Worm (Caenorhabditis elegans) whole organism, L2 larva: ENCODE data around the gene C10A4.13.
"Not testable (repeated sequence)": the region's sequence is repeated elsewhere in the genome, so short reads cannot be mapped to it uniquely, and the experiment has no call there.

Source experiments
- R02D3.7 ChIP-seq: fragments of 150-350 bp; optimal IDR thresholded peaks from 2 replicates; lab custom pipeline; 2014; ENCODE audit warnings: missing biosample characterization, missing genetic modification characterization
- Y55F3AM.14 ChIP-seq: fragments of 200-800 bp; sonication (Bioruptor generic); optimal IDR thresholded peaks from 2 replicates; lab custom pipeline; 2018; ENCODE audit warnings: mild to moderate bottlenecking, missing genetic modification characterization, missing compliant biosample characterization
- ZK546.5 ChIP-seq: sonication (generic microtip); optimal IDR thresholded peaks from 2 replicates; lab custom pipeline; 2017; ENCODE audit warnings: missing biosample characterization, missing genetic modification characterization
- alr-1 ChIP-seq: fragments of 150-350 bp; optimal IDR thresholded peaks from 2 replicates; lab custom pipeline; 2014; ENCODE audit warnings: missing biosample characterization, missing genetic modification characterization
- aly-2 ChIP-seq: fragments of 150-350 bp; optimal IDR thresholded peaks from 2 replicates; lab custom pipeline; 2014; ENCODE audit warnings: missing biosample characterization, missing genetic modification characterization
- blmp-1 ChIP-seq: sonication (generic microtip); optimal IDR thresholded peaks from 2 replicates; lab custom pipeline; 2017; ENCODE audit warnings: missing genetic modification characterization, mild to moderate bottlenecking, missing compliant biosample characterization, antibody characterized with exemption, moderate library complexity; ENCODE audit not compliant: insufficient read depth
- ceh-82 ChIP-seq: fragments of 150-350 bp; optimal IDR thresholded peaks from 2 replicates; lab custom pipeline; 2014; ENCODE audit warnings: missing biosample characterization, missing genetic modification characterization
- crh-2 ChIP-seq: sonication (generic microtip); optimal IDR thresholded peaks from 2 replicates; lab custom pipeline; 2017; ENCODE audit warnings: missing biosample characterization, missing genetic modification characterization
- dmd-4 ChIP-seq: sonication (generic microtip); optimal IDR thresholded peaks from 2 replicates; lab custom pipeline; 2017; ENCODE audit warnings: missing biosample characterization, missing genetic modification characterization
- egl-27 ChIP-seq: sonication (generic microtip); optimal IDR thresholded peaks from 3 replicates; lab custom pipeline; 2017; ENCODE audit warnings: missing biosample characterization, missing genetic modification reagents, missing genetic modification characterization
- gmeb-1 ChIP-seq: fragments of 150-350 bp; optimal IDR thresholded peaks from 2 replicates; lab custom pipeline; 2014; ENCODE audit warnings: missing biosample characterization, missing genetic modification characterization
- lin-11 ChIP-seq: fragments of 150-350 bp; sonication (generic microtip); optimal IDR thresholded peaks from 2 replicates; lab custom pipeline; 2014; ENCODE audit warnings: missing biosample characterization, missing genetic modification characterization, inconsistent platforms, mixed read lengths
- lin-13 ChIP-seq: fragments of 150-350 bp; optimal IDR thresholded peaks from 2 replicates; lab custom pipeline; 2014; ENCODE audit warnings: missing biosample characterization, missing genetic modification reagents, missing genetic modification characterization
- lin-39 ChIP-seq: fragments of 150-350 bp; optimal IDR thresholded peaks from 2 replicates; lab custom pipeline; 2014; ENCODE audit warnings: missing biosample characterization, missing genetic modification reagents, missing genetic modification characterization
- lsy-2 ChIP-seq, 2 experiments: fragments of 150-350 bp in 1 of 2; sonication (generic microtip) in 1 of 2; optimal IDR thresholded peaks; 2 replicates each; lab custom pipeline; 2014 to 2017; ENCODE audit warnings: missing biosample characterization in 2 of 2, missing genetic modification characterization in 2 of 2
- mab-5 ChIP-seq: fragments of 150-350 bp; optimal IDR thresholded peaks from 2 replicates; lab custom pipeline; 2014; ENCODE audit warnings: missing biosample characterization, missing genetic modification characterization
- mdl-1 ChIP-seq, 2 experiments: fragments of 150-350 bp in 1 of 2; sonication (generic microtip) in 1 of 2; optimal IDR thresholded peaks; 2 replicates each; lab custom pipeline; 2017; ENCODE audit warnings: missing biosample characterization in 2 of 2, missing genetic modification characterization in 2 of 2
- nhr-129 ChIP-seq: fragments of 150-350 bp; optimal IDR thresholded peaks from 2 replicates; lab custom pipeline; 2014; ENCODE audit warnings: missing biosample characterization, missing genetic modification characterization
- nhr-23 ChIP-seq: fragments of 150-350 bp; optimal IDR thresholded peaks from 2 replicates; lab custom pipeline; 2014; ENCODE audit warnings: missing biosample characterization, missing genetic modification reagents, missing genetic modification characterization
- nhr-237 ChIP-seq: fragments of 150-350 bp; optimal IDR thresholded peaks from 2 replicates; lab custom pipeline; 2014; ENCODE audit warnings: missing biosample characterization, missing genetic modification characterization
- nhr-25 ChIP-seq: fragments of 150-350 bp; sonication (generic microtip); optimal IDR thresholded peaks from 3 replicates; lab custom pipeline; 2014; ENCODE audit warnings: missing biosample characterization, missing genetic modification characterization
- peb-1 ChIP-seq: fragments of 150-350 bp; optimal IDR thresholded peaks from 2 replicates; lab custom pipeline; 2014; ENCODE audit warnings: missing biosample characterization, missing genetic modification characterization
- sma-3 ChIP-seq: sonication (generic microtip); optimal IDR thresholded peaks from 2 replicates; lab custom pipeline; 2016; ENCODE audit warnings: missing genetic modification reagents, missing genetic modification characterization, missing compliant biosample characterization
- sma-9 ChIP-seq, 2 experiments: fragments of 150-350 bp in 1 of 2; sonication (generic microtip) in 1 of 2; optimal IDR thresholded peaks; 2 replicates each; lab custom pipeline; 2014 to 2016; ENCODE audit warnings: missing genetic modification characterization in 2 of 2, mild to moderate bottlenecking in 1 of 2, missing biosample characterization in 1 of 2, missing compliant biosample characterization in 1 of 2, missing genetic modification reagents in 1 of 2, moderate library complexity in 1 of 2
- unc-55 ChIP-seq: fragments of 150-350 bp; sonication (generic microtip); optimal IDR thresholded peaks from 3 replicates; lab custom pipeline; 2014; ENCODE audit warnings: missing biosample characterization, missing genetic modification reagents, missing genetic modification characterization
- unc-62 ChIP-seq: fragments of 150-350 bp; optimal IDR thresholded peaks from 2 replicates; lab custom pipeline; 2014; ENCODE audit warnings: missing biosample characterization, missing genetic modification reagents, missing genetic modification characterization
- zag-1 ChIP-seq: fragments of 150-350 bp; optimal IDR thresholded peaks from 2 replicates; lab custom pipeline; 2014; ENCODE audit warnings: missing biosample characterization, missing genetic modification characterization
- ztf-11 ChIP-seq: sonication (generic microtip); optimal IDR thresholded peaks from 2 replicates; lab custom pipeline; 2017; ENCODE audit warnings: missing biosample characterization, missing genetic modification characterization

Gene C10A4.13

ce11 chrX:7376941-7377340, 20.9 kb downstream of the C10A4.13 start, which contains the start of gene npr-8:
Gene npr-8, plus strand, starts transcription at chrX:7377302.
- TF ChIP-seq gmeb-1 (tag; lab: Kevin White, UChicago) (no peak), lin-11 (tag; lab: Kevin White, UChicago) (no peak), ztf-11 (no peak), ZK546.5 (tag; lab: Kevin White, UChicago) (no peak), unc-55 (GFP tag; lab: Kevin White, UChicago) (no peak), peb-1 (no peak), mab-5 (tag; lab: Kevin White, UChicago) (no peak), egl-27 (tag; lab: Kevin White, UChicago) (no peak), ceh-82 (no peak), nhr-23 (tag; lab: Kevin White, UChicago) (no peak), Y55F3AM.14 (GFP tag; lab: Kevin White, UChicago) (no peak), aly-2 (no peak), zag-1 (tag; lab: Kevin White, UChicago) (no peak), nhr-129 (tag; lab: Kevin White, UChicago) (no peak), blmp-1 (tag; lab: Kevin White, UChicago) (no peak), sma-9 (GFP tag; optimal IDR thresholded peaks at IDR 0.05; lab: Kevin White, UChicago) (no peak), sma-9 (tag; optimal IDR thresholded peaks at IDR 0.05; lab: Kevin White, UChicago) (no peak), mdl-1 (tag; optimal IDR thresholded peaks at IDR 0.05; lab: Kevin White, UChicago) (no peak), crh-2 (tag; lab: Kevin White, UChicago) (no peak), unc-62 (GFP tag; lab: Kevin White, UChicago) (no peak), lin-13 (GFP tag; lab: Kevin White, UChicago) (no peak)

- TF ChIP-seq ZK546.5 (tag; lab: Kevin White, UChicago) (no peak), sma-3 (GFP tag; lab: Kevin White, UChicago) (no peak), alr-1 (tag; lab: Kevin White, UChicago) (no peak), aly-2 (no peak), lsy-2 (tag; optimal IDR thresholded peaks at IDR 0.05; lab: Kevin White, UChicago) (no peak), nhr-25 (tag; lab: Kevin White, UChicago) (no peak), unc-62 (GFP tag; lab: Kevin White, UChicago) (no peak), Y55F3AM.14 (GFP tag; lab: Kevin White, UChicago) (no peak), lin-39 (tag; lab: Kevin White, UChicago) (no peak)
These were observed 25.9 kb downstream of the C10A4.13 start for ce11 chrX:7371945-7372344.

- TF ChIP-seq nhr-237 (tag; lab: Kevin White, UChicago) (no peak), gmeb-1 (tag; lab: Kevin White, UChicago) (no peak), peb-1 (no peak), zag-1 (tag; lab: Kevin White, UChicago) (no peak), dmd-4 (tag; lab: Kevin White, UChicago) (no peak)
These were observed 28.1 kb downstream of the C10A4.13 start for ce11 chrX:7369770-7370169.

ce11 chrX:7365267-7365666, 32.6 kb downstream of the C10A4.13 start, which contains the start of gene C56G3.2:
Gene C56G3.2, plus strand, starts transcription at chrX:7365567.
- not testable (repeated sequence) for TF ChIP-seq R02D3.7, zag-1, nhr-237 (tag; lab: Kevin White, UChicago)
